Fruit fly (Drosophila melanogaster): ENCODE data around the gene ncd.

ncd gene

dm6 chr3R:29763804-29764203, 43.1 kb downstream of the ncd start (continued):
- TF ChIP-seq CG12071 (GFP tag; optimal IDR thresholded peaks at IDR 0.05) (no peak), Sox102F (GFP tag; optimal IDR thresholded peaks at IDR 0.05) (no peak), HLH54F (GFP tag; optimal IDR thresholded peaks at IDR 0.05) (no peak), Dip3 (GFP tag; optimal IDR thresholded peaks at IDR 0.05) (no peak), Rx (GFP tag; IDR thresholded peaks at IDR 0.05) (0 out of 2 replicates have a peak, but pooled peaks have one; percentile 3), Ets97D (GFP tag; optimal IDR thresholded peaks at IDR 0.05) (no peak), p53 (GFP tag; optimal IDR thresholded peaks at IDR 0.05) (no peak), Drgx (GFP tag; IDR thresholded peaks at IDR 0.05) (peak; percentile 6; the same call in 1 of the 2 replicates), CG18262 (tag; optimal IDR thresholded peaks at IDR 0.05) (no peak), CrebB (tag; optimal IDR thresholded peaks at IDR 0.05) (no peak), CG5180 (GFP tag; optimal IDR thresholded peaks at IDR 0.05) (no peak), Aef1 (GFP tag; IDR thresholded peaks at IDR 0.05) (no peak), crol (GFP tag; IDR thresholded peaks at IDR 0.05) (0 out of 2 replicates have a peak, but pooled peaks have one; percentile 21), otp (GFP tag; IDR thresholded peaks at IDR 0.05) (no peak), HLH3B (GFP tag; IDR thresholded peaks at IDR 0.05) (0 out of 2 replicates have a peak, but pooled peaks have one; percentile 28), lab (GFP tag; optimal IDR thresholded peaks at IDR 0.05) (no peak), Atf-2 (GFP tag; optimal IDR thresholded peaks at IDR 0.05) (no peak), Neu2 (GFP tag; optimal IDR thresholded peaks at IDR 0.05; ENCODE audit: borderline replicate concordance) (no peak), grau (tag; optimal IDR thresholded peaks at IDR 0.05) (no peak), CG34376 (GFP tag; optimal IDR thresholded peaks at IDR 0.05) (no peak), CG32532 (GFP tag; IDR thresholded peaks at IDR 0.05) (peak; percentile 39; the same call in 1 of the 2 replicates), Dp (GFP tag; optimal IDR thresholded peaks at IDR 0.05) (no peak), CG11398 (GFP tag; optimal IDR thresholded peaks at IDR 0.05) (no peak), shn (GFP tag; optimal IDR thresholded peaks at IDR 0.05) (no peak), CG14710 (tag; optimal IDR thresholded peaks at IDR 0.05) (no peak), slbo (GFP tag; IDR thresholded peaks at IDR 0.05) (peak; percentile 55; the same call in 1 of the 2 replicates)

- TF ChIP-seq MTF-1 (GFP tag; optimal IDR thresholded peaks at IDR 0.05; ENCODE audit: borderline replicate concordance), result no peak
- peak; percentile 25; the same call in 1 of the 3 replicates for TF ChIP-seq Aef1 (GFP tag; IDR thresholded peaks at IDR 0.05)
- TF ChIP-seq CG7372 (GFP tag; IDR thresholded peaks at IDR 0.05), result no peak
- TF ChIP-seq exex (tag; optimal IDR thresholded peaks at IDR 0.05), result no peak
- no peak for TF ChIP-seq shn (GFP tag; optimal IDR thresholded peaks at IDR 0.05)
- TF ChIP-seq CG2199 (GFP tag; IDR thresholded peaks at IDR 0.05), result no peak
- no peak for TF ChIP-seq CG13287 (GFP tag; IDR thresholded peaks at IDR 0.05; ENCODE audit: partially characterized antibody)
- no peak for TF ChIP-seq CG2116 (GFP tag; optimal IDR thresholded peaks at IDR 0.05)
- TF ChIP-seq CG30403 (GFP tag; optimal IDR thresholded peaks at IDR 0.05), result peak; percentile 31
- no peak for TF ChIP-seq CkIIα-i1 (GFP tag; IDR thresholded peaks at IDR 0.05)
- no peak for TF ChIP-seq CG9437 (GFP tag; optimal IDR thresholded peaks at IDR 0.05)
- no peak for TF ChIP-seq sd (tag; optimal IDR thresholded peaks at IDR 0.05)
- TF ChIP-seq Hey (tag; optimal IDR thresholded peaks at IDR 0.05), result no peak
- no peak for TF ChIP-seq NC2α (GFP tag; optimal IDR thresholded peaks at IDR 0.05)
- TF ChIP-seq CG6654 (GFP tag; optimal IDR thresholded peaks at IDR 0.05), result no peak
- peak; percentile 0 for TF ChIP-seq CG17829 (tag; optimal IDR thresholded peaks at IDR 0.05)
- TF ChIP-seq prd (optimal IDR thresholded peaks at IDR 0.05), result no peak
- peak; percentile 73 for TF ChIP-seq prd (GFP tag; IDR thresholded peaks at IDR 0.05)
- 0 out of 2 replicates have a peak, but pooled peaks have one; percentile 30 for TF ChIP-seq CG11247 (GFP tag; IDR thresholded peaks at IDR 0.05)
- peak; percentile 82 for TF ChIP-seq corto (GFP tag; optimal IDR thresholded peaks at IDR 0.05)
- TF ChIP-seq cas (GFP tag; IDR thresholded peaks at IDR 0.05), result no peak
- TF ChIP-seq CG4617 (GFP tag; optimal IDR thresholded peaks at IDR 0.05; ENCODE audit: borderline replicate concordance), result no peak
- no peak for TF ChIP-seq CG14965 (GFP tag; optimal IDR thresholded peaks at IDR 0.05; ENCODE audit: borderline replicate concordance)
- TF ChIP-seq Scr (GFP tag; IDR thresholded peaks at IDR 0.05; ENCODE audit: partially characterized antibody), result no peak
- no peak for TF ChIP-seq disco-r (GFP tag; optimal IDR thresholded peaks at IDR 0.05)
- TF ChIP-seq ara (GFP tag; IDR thresholded peaks at IDR 0.05), result no peak
- 0 out of 2 replicates have a peak, but pooled peaks have one; percentile 15 for TF ChIP-seq Oaz (GFP tag; IDR thresholded peaks at IDR 0.05)
- no peak for TF ChIP-seq CG11085 (GFP tag; IDR thresholded peaks at IDR 0.05)
Observed at dm6 chr3R:29763154-29763553, 43.8 kb downstream of the ncd start.

All from whole organism, embryonic.